Worm (Caenorhabditis elegans) whole organism, L1 larva: ENCODE measurements around the gene W09C2.8.

Experiments
- ceh-82 ChIP-seq, 3 experiments: fragments of 150-350 bp in 1 of 3; sonication (generic microtip) in 2 of 3; optimal IDR thresholded peaks; 2 replicates each; lab custom pipeline; 2014 to 2017; ENCODE audit warnings: missing biosample characterization in 3 of 3, missing genetic modification characterization in 3 of 3
- ceh-88 ChIP-seq: fragments of 200-800 bp; sonication (Bioruptor generic); IDR thresholded peaks from 2 replicates; pipeline ENCODE4 v1.3.6; 2022; ENCODE audit warnings: missing genetic modification characterization, missing compliant biosample characterization
- elt-3 ChIP-seq, 6 experiments: fragments of 150-350 bp in 1 of 6; sonication (generic microtip); optimal IDR thresholded peaks; 2 replicates each; lab custom pipeline; 2017 to 2018; ENCODE audit warnings: missing biosample characterization in 6 of 6, missing genetic modification characterization in 6 of 6, inconsistent platforms in 1 of 6
- hlh-4 ChIP-seq: sonication (generic microtip); optimal IDR thresholded peaks from 2 replicates; lab custom pipeline; 2016; ENCODE audit warnings: mild to moderate bottlenecking, missing genetic modification characterization, missing compliant biosample characterization
- jun-1 ChIP-seq: fragments of 150-350 bp; optimal IDR thresholded peaks from 2 replicates; lab custom pipeline; 2014; ENCODE audit warnings: missing biosample characterization, missing genetic modification reagents, missing genetic modification characterization
- nhr-84 ChIP-seq: sonication (generic microtip); optimal IDR thresholded peaks from 2 replicates; lab custom pipeline; 2017; ENCODE audit warnings: missing biosample characterization, missing genetic modification characterization
- snpc-4 ChIP-seq: fragments of 150-350 bp; optimal IDR thresholded peaks from 2 replicates; lab custom pipeline; 2014; ENCODE audit warnings: missing biosample characterization, missing genetic modification characterization
- tbx-2 ChIP-seq: sonication (generic microtip); optimal IDR thresholded peaks from 2 replicates; lab custom pipeline; 2016; ENCODE audit warnings: missing genetic modification characterization, missing compliant biosample characterization

DNA sequence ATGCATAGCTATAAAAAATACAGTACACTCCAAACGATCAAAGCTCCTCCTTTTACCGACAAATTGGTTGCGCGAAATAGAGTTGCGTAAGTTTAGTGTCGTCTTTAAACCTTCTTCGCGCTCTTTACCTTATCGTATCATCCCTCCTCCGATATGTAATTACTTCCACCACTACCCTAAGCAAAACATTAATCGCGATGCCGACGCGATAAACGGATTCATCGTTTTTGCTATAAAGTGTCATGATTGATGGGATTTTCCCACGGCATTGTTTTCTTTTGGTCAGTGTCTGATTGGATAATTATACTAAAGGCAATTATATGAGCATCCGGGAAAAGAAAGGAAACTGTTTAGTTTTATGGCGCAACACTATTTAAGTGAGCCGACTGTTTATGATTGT lies 5.3 kb downstream of the W09C2.8 start:
- TF ChIP-seq ceh-82 (tag; optimal IDR thresholded peaks at IDR 0.05; lab: Kevin White, UChicago): no peak
- no peak for TF ChIP-seq tbx-2 (tag; lab: Kevin White, UChicago)
- TF ChIP-seq snpc-4: no peak
- no peak for TF ChIP-seq nhr-84 (tag; lab: Kevin White, UChicago)
- TF ChIP-seq elt-3 (tag; optimal IDR thresholded peaks at IDR 0.05; lab: Kevin White, UChicago): no peak
- no peak for TF ChIP-seq hlh-4
- no peak for TF ChIP-seq jun-1 (tag; lab: Kevin White, UChicago)
- TF ChIP-seq ceh-88 (GFP tag; lab: Robert Waterston, UW): no peak
